Fruit fly (Drosophila melanogaster): ENCODE measurements around the gene CG14932.

Gene CG14932

dm6 chr2L:11806701-11807674 lies 17.3 kb downstream of the CG14932 start (continued):
- TF ChIP-seq CG15514 (GFP tag; optimal IDR thresholded peaks at IDR 0.05), result no peak
- TF ChIP-seq CG17612 (GFP tag; IDR thresholded peaks at IDR 0.05), result no peak
- TF ChIP-seq HLH54F (GFP tag; optimal IDR thresholded peaks at IDR 0.05), result no peak
- no peak for TF ChIP-seq CG11504 (tag; optimal IDR thresholded peaks at IDR 0.05)
- peak; percentile 13; the same call in 1 of the 3 replicates for TF ChIP-seq CG34422 (GFP tag; IDR thresholded peaks at IDR 0.05)
- TF ChIP-seq CG4617 (GFP tag; optimal IDR thresholded peaks at IDR 0.05; ENCODE audit: borderline replicate concordance), result no peak
- peak; percentile 93 for TF ChIP-seq nom (GFP tag; optimal IDR thresholded peaks at IDR 0.05)
- TF ChIP-seq CG15601 (tag; optimal IDR thresholded peaks at IDR 0.05), result peak; percentile 40
- TF ChIP-seq crc (GFP tag; optimal IDR thresholded peaks at IDR 0.05), result no peak
- TF ChIP-seq CG2116 (GFP tag; optimal IDR thresholded peaks at IDR 0.05), result peak; percentile 90
- TF ChIP-seq Sox100B (GFP tag; optimal IDR thresholded peaks at IDR 0.05), result no peak
- peak; percentile 17; the same call in 1 of the 2 replicates for TF ChIP-seq CG32532 (GFP tag; IDR thresholded peaks at IDR 0.05)
- peak; percentile 81 for TF ChIP-seq Adf1 (GFP tag; IDR thresholded peaks at IDR 0.05)
- no peak for TF ChIP-seq ac (GFP tag; optimal IDR thresholded peaks at IDR 0.05)
- TF ChIP-seq CG15696 (tag; optimal IDR thresholded peaks at IDR 0.05), result no peak
- TF ChIP-seq CG12299 (tag; optimal IDR thresholded peaks at IDR 0.05), result peak; percentile 30
- no peak for TF ChIP-seq CG4707 (GFP tag; optimal IDR thresholded peaks at IDR 0.05)
- TF ChIP-seq ato (GFP tag; IDR thresholded peaks at IDR 0.05; ENCODE audit: partially characterized antibody), result peak; percentile 7; the same call in 1 of the 2 replicates
- TF ChIP-seq fd3F (GFP tag; optimal IDR thresholded peaks at IDR 0.05), result no peak
- no peak for TF ChIP-seq Blimp-1 (GFP tag; optimal IDR thresholded peaks at IDR 0.05)
- no peak for TF ChIP-seq CG1529 (GFP tag; optimal IDR thresholded peaks at IDR 0.05)
- TF ChIP-seq Tbp (GFP tag; optimal IDR thresholded peaks at IDR 0.05), result no peak
- no peak; the same call in 2 of the 3 replicates for TF ChIP-seq dysf (GFP tag; IDR thresholded peaks at IDR 0.05)
- TF ChIP-seq lov (optimal IDR thresholded peaks at IDR 0.05), result no peak
- TF ChIP-seq lov (GFP tag; IDR thresholded peaks at IDR 0.05), result no peak
- no peak for TF ChIP-seq CG7786 (GFP tag; optimal IDR thresholded peaks at IDR 0.05)
- TF ChIP-seq H2.0 (GFP tag; IDR thresholded peaks at IDR 0.05), result no peak
- no peak for TF ChIP-seq CG9609 (GFP tag; optimal IDR thresholded peaks at IDR 0.05)
- no peak for TF ChIP-seq Mad (GFP tag; optimal IDR thresholded peaks at IDR 0.05)
- no peak for TF ChIP-seq jumu (GFP tag; optimal IDR thresholded peaks at IDR 0.05)
- TF ChIP-seq Opbp (GFP tag; IDR thresholded peaks at IDR 0.05; ENCODE audit: partially characterized antibody), result 0 out of 3 replicates have a peak, but pooled peaks have one; percentile 28
- TF ChIP-seq bab2 (GFP tag; optimal IDR thresholded peaks at IDR 0.05), result peak; percentile 6
- TF ChIP-seq bigmax (GFP tag; optimal IDR thresholded peaks at IDR 0.05), result no peak
- peak; percentile 39 for TF ChIP-seq nerfin-1 (tag; optimal IDR thresholded peaks at IDR 0.05)
- peak; percentile 72; the same call in 2 of the 3 replicates for TF ChIP-seq CG2199 (GFP tag; IDR thresholded peaks at IDR 0.05)
- TF ChIP-seq pb (GFP tag; optimal IDR thresholded peaks at IDR 0.05), result no peak
- TF ChIP-seq org-1 (GFP tag; optimal IDR thresholded peaks at IDR 0.05), result no peak
- no peak for TF ChIP-seq danr (GFP tag; IDR thresholded peaks at IDR 0.05)
- TF ChIP-seq CG17359 (tag; optimal IDR thresholded peaks at IDR 0.05), result no peak
- no peak for TF ChIP-seq hkb (optimal IDR thresholded peaks at IDR 0.05)
- TF ChIP-seq hkb (GFP tag; IDR thresholded peaks at IDR 0.05), result no peak
- peak in 1 of 2 experiments; percentile 16 for TF ChIP-seq Eip74EF (GFP tag; optimal IDR thresholded peaks at IDR 0.05)
- TF ChIP-seq tin (GFP tag; optimal IDR thresholded peaks at IDR 0.05), result no peak
- no peak for TF ChIP-seq eyg (GFP tag; optimal IDR thresholded peaks at IDR 0.05)
- no peak for TF ChIP-seq wek (GFP tag; optimal IDR thresholded peaks at IDR 0.05)
- TF ChIP-seq CG2129 (GFP tag; IDR thresholded peaks at IDR 0.05; ENCODE audit: partially characterized antibody), result no peak
- TF ChIP-seq corto (GFP tag; optimal IDR thresholded peaks at IDR 0.05), result peak; percentile 20
- no peak for TF ChIP-seq H15 (GFP tag; IDR thresholded peaks at IDR 0.05)

Data from whole organism, embryonic.